Worm (Caenorhabditis elegans) whole organism, early embryonic: ENCODE results near the gene Y119D3B.14.

ENCODE experiments used
- B0310.2 ChIP-seq: sonication (generic microtip); optimal IDR thresholded peaks from 2 replicates; lab custom pipeline; 2016; ENCODE audit warnings: mild to moderate bottlenecking, missing genetic modification characterization, missing compliant biosample characterization
- F13C5.2 ChIP-seq: sonication (generic microtip); optimal IDR thresholded peaks from 2 replicates; lab custom pipeline; 2017; ENCODE audit warnings: mild to moderate bottlenecking, missing genetic modification characterization, inconsistent platforms, missing compliant biosample characterization
- aly-1 ChIP-seq: sonication (generic microtip); optimal IDR thresholded peaks from 2 replicates; lab custom pipeline; 2016; ENCODE audit warnings: missing genetic modification characterization, missing compliant biosample characterization
- ama-1 ChIP-seq: fragments of 150-350 bp; optimal IDR thresholded peaks from 2 replicates; lab custom pipeline; 2014
- ceh-13 ChIP-seq: fragments of 200-800 bp; sonication (Bioruptor generic); optimal IDR thresholded peaks from 2 replicates; lab custom pipeline; 2018; ENCODE audit warnings: mild to moderate bottlenecking, missing genetic modification characterization, missing compliant biosample characterization
- flt-1 ChIP-seq: fragments of 200-800 bp; sonication (Bioruptor generic); IDR thresholded peaks from 2 replicates; pipeline ENCODE4 v1.3.6; 2022; ENCODE audit warnings: missing genetic modification characterization, missing compliant biosample characterization
- hmbx-1 ChIP-seq: sonication (generic microtip); optimal IDR thresholded peaks from 2 replicates; lab custom pipeline; 2016; ENCODE audit warnings: mild to moderate bottlenecking, missing genetic modification characterization, missing compliant biosample characterization
- hmg-4 ChIP-seq: fragments of 200-800 bp; sonication (Bioruptor generic); optimal IDR thresholded peaks from 2 replicates; lab custom pipeline; 2018; ENCODE audit warnings: mild to moderate bottlenecking, missing genetic modification characterization, missing compliant biosample characterization
- tbx-11 ChIP-seq: fragments of 200-800 bp; sonication (Bioruptor generic); IDR thresholded peaks from 2 replicates; pipeline ENCODE4 v1.3.6; 2022; ENCODE audit warnings: missing genetic modification characterization, missing compliant biosample characterization
- tbx-37 ChIP-seq: fragments of 200-800 bp; sonication (Bioruptor generic); conservative IDR thresholded peaks from 2 replicates; pipeline ENCODE4 v1.3.6; 2022; ENCODE audit warnings: missing genetic modification reagents, missing genetic modification characterization, missing compliant biosample characterization
- tra-4 ChIP-seq: sonication (generic microtip); optimal IDR thresholded peaks from 2 replicates; lab custom pipeline; 2017; ENCODE audit warnings: missing genetic modification characterization, missing compliant biosample characterization

- TF ChIP-seq tra-4 (tag; lab: Kevin White, UChicago) (no peak), ceh-13 (GFP tag; lab: Kevin White, UChicago) (no peak), B0310.2 (no peak), flt-1 (GFP tag; lab: Robert Waterston, UW) (no peak), ama-1 (no peak), tbx-11 (no peak), F13C5.2 (no peak), hmbx-1 (tag; lab: Kevin White, UChicago) (no peak), tbx-37 (GFP tag; lab: Robert Waterston, UW) (no peak), hmg-4 (no peak), aly-1 (tag; lab: Kevin White, UChicago) (no peak)
Measured at ce11 chrIII:1216096-1216495, 22.5 kb upstream of the Y119D3B.14 start.
